Fruit fly (Drosophila melanogaster) whole organism, embryonic: ENCODE measurements around the gene CG32801.

Experiments
- Asciz ChIP-seq: fragments of 200-800 bp; sonication (Bioruptor generic); optimal IDR thresholded peaks from 2 replicates; lab custom pipeline; 2017; ENCODE audit warnings: missing biosample characterization, mild to moderate bottlenecking, missing genetic modification characterization, missing genetic modification reagents
- Atf6 ChIP-seq: fragments of 200-800 bp; sonication (Bioruptor generic); IDR thresholded peaks from 2 replicates; pipeline ENCODE4 v1.3.6; 2022; ENCODE audit warnings: missing biosample characterization, missing genetic modification characterization
- Bdp1 ChIP-seq: fragments of 200-800 bp; sonication (Bioruptor generic); optimal IDR thresholded peaks from 3 replicates; lab custom pipeline; 2016; ENCODE audit warnings: missing biosample characterization, missing genetic modification characterization
- CG10543 ChIP-seq: fragments of 200-800 bp; sonication (Bioruptor generic); optimal IDR thresholded peaks from 3 replicates; lab custom pipeline; 2017; ENCODE audit warnings: missing biosample characterization, mild to moderate bottlenecking, missing genetic modification characterization, moderate library complexity
- CG10565 ChIP-seq: fragments of 200-800 bp; sonication (Bioruptor generic); optimal IDR thresholded peaks from 3 replicates; lab custom pipeline; 2016; ENCODE audit warnings: missing biosample characterization, mild to moderate bottlenecking, missing genetic modification characterization
- CG11093 ChIP-seq: fragments of 200-800 bp; sonication (Bioruptor generic); IDR thresholded peaks from 3 replicates; pipeline ENCODE4 v1.3.6; 2022; ENCODE audit warnings: missing biosample characterization, missing genetic modification characterization
- CG11398 ChIP-seq: fragments of 200-800 bp; sonication (Bioruptor generic); optimal IDR thresholded peaks from 2 replicates; lab custom pipeline; 2016; ENCODE audit warnings: missing biosample characterization, missing genetic modification characterization
- CG15479 ChIP-seq: fragments of 200-800 bp; sonication (Bioruptor generic); optimal IDR thresholded peaks from 3 replicates; lab custom pipeline; 2019; ENCODE audit warnings: missing biosample characterization, mild to moderate bottlenecking, missing genetic modification characterization, moderate library complexity
- CG2202 ChIP-seq: fragments of 200-800 bp; sonication (Bioruptor generic); optimal IDR thresholded peaks from 2 replicates; lab custom pipeline; 2018; ENCODE audit warnings: missing biosample characterization, mild to moderate bottlenecking, missing genetic modification characterization
- CG33557 ChIP-seq: fragments of 200-800 bp; sonication (Bioruptor generic); optimal IDR thresholded peaks from 2 replicates; lab custom pipeline; 2019; ENCODE audit warnings: missing biosample characterization, mild to moderate bottlenecking, missing genetic modification characterization, moderate library complexity
- CG4328 ChIP-seq: fragments of 200-800 bp; sonication (Bioruptor generic); optimal IDR thresholded peaks from 3 replicates; lab custom pipeline; 2017; ENCODE audit warnings: missing biosample characterization, missing genetic modification reagents, missing genetic modification characterization
- CG43689 ChIP-seq: fragments of 200-800 bp; sonication (Bioruptor generic); IDR thresholded peaks from 2 replicates; pipeline ENCODE4 v1.3.6; 2022; ENCODE audit warnings: missing biosample characterization, missing genetic modification characterization
- CG6765 ChIP-seq: fragments of 200-800 bp; sonication (Bioruptor generic); optimal IDR thresholded peaks from 3 replicates; lab custom pipeline; 2017; ENCODE audit warnings: missing biosample characterization, mild to moderate bottlenecking, missing genetic modification characterization
- CG6854 ChIP-seq: fragments of 200-800 bp; sonication (Bioruptor generic); optimal IDR thresholded peaks from 3 replicates; lab custom pipeline; 2017; ENCODE audit warnings: missing biosample characterization, mild to moderate bottlenecking, missing genetic modification characterization
- CG9437 ChIP-seq: fragments of 200-800 bp; sonication (Bioruptor generic); optimal IDR thresholded peaks from 2 replicates; lab custom pipeline; 2018; ENCODE audit warnings: missing biosample characterization, mild to moderate bottlenecking, missing genetic modification characterization
- CG9727 ChIP-seq: fragments of 200-800 bp; sonication (Bioruptor generic); optimal IDR thresholded peaks from 3 replicates; lab custom pipeline; 2017; ENCODE audit warnings: missing biosample characterization, mild to moderate bottlenecking, missing genetic modification characterization
- D19B ChIP-seq: fragments of 200-800 bp; sonication (Bioruptor generic); optimal IDR thresholded peaks from 2 replicates; lab custom pipeline; 2017; ENCODE audit warnings: missing biosample characterization, mild to moderate bottlenecking, missing genetic modification characterization
- Fer1 ChIP-seq: fragments of 200-800 bp; sonication (Bioruptor generic); optimal IDR thresholded peaks from 2 replicates; lab custom pipeline; 2017; ENCODE audit warnings: missing biosample characterization, mild to moderate bottlenecking, missing genetic modification characterization
- Fer2 ChIP-seq: fragments of 200-800 bp; sonication (Bioruptor generic); optimal IDR thresholded peaks from 2 replicates; lab custom pipeline; 2018; ENCODE audit warnings: missing biosample characterization, mild to moderate bottlenecking, missing genetic modification characterization, moderate library complexity
- Gsc ChIP-seq: fragments of 200-800 bp; sonication (Bioruptor generic); IDR thresholded peaks from 2 replicates; pipeline ENCODE4 v1.3.6; 2022; ENCODE audit warnings: missing biosample characterization, missing genetic modification characterization
- HHEX ChIP-seq: fragments of 200-800 bp; sonication (Bioruptor generic); optimal IDR thresholded peaks from 3 replicates; lab custom pipeline; 2017; ENCODE audit warnings: missing biosample characterization, mild to moderate bottlenecking, missing genetic modification characterization, missing genetic modification reagents
- HLHmδ ChIP-seq: fragments of 200-800 bp; sonication (Bioruptor generic); optimal IDR thresholded peaks from 2 replicates; lab custom pipeline; 2018; ENCODE audit warnings: missing biosample characterization, mild to moderate bottlenecking, missing genetic modification characterization, moderate library complexity
- Hsf ChIP-seq: fragments of 200-800 bp; sonication (Bioruptor generic); optimal IDR thresholded peaks from 3 replicates; lab custom pipeline; 2016; ENCODE audit warnings: missing biosample characterization, missing genetic modification characterization
- MESR4 ChIP-seq: fragments of 200-800 bp; sonication (Bioruptor generic); optimal IDR thresholded peaks from 2 replicates; lab custom pipeline; 2018; ENCODE audit warnings: missing biosample characterization, mild to moderate bottlenecking, missing genetic modification characterization, moderate library complexity
- MTF-1 ChIP-seq: fragments of 200-800 bp; sonication (Bioruptor generic); optimal IDR thresholded peaks from 2 replicates; lab custom pipeline; 2018; ENCODE audit warnings: missing biosample characterization, mild to moderate bottlenecking, missing genetic modification characterization, borderline replicate concordance
- Med ChIP-seq: fragments of 200-800 bp; sonication (Bioruptor generic); peaks from one replicate; lab custom pipeline; 2016; ENCODE audit warnings: missing biosample characterization, missing genetic modification characterization, mild to moderate bottlenecking, inconsistent platforms, moderate library complexity
- Mes4 ChIP-seq: fragments of 200-800 bp; sonication (Bioruptor generic); optimal IDR thresholded peaks from 2 replicates; lab custom pipeline; 2016; ENCODE audit warnings: missing biosample characterization, missing genetic modification characterization
- Mrtf ChIP-seq: fragments of 200-800 bp; sonication (Bioruptor generic); IDR thresholded peaks from 3 replicates; pipeline ENCODE4 v1.3.6; 2022; ENCODE audit warnings: missing biosample characterization, missing genetic modification characterization
- NC2β ChIP-seq: fragments of 200-800 bp; sonication (Bioruptor generic); optimal IDR thresholded peaks from 2 replicates; lab custom pipeline; 2016; ENCODE audit warnings: missing biosample characterization, missing genetic modification characterization
- Rfx ChIP-seq: fragments of 200-800 bp; sonication (Bioruptor generic); IDR thresholded peaks from 2 replicates; pipeline ENCODE4 v1.3.6; 2022; ENCODE audit warnings: missing biosample characterization, missing genetic modification characterization
- Ssrp ChIP-seq: fragments of 200-800 bp; sonication (Bioruptor generic); optimal IDR thresholded peaks from 2 replicates; lab custom pipeline; 2018; ENCODE audit warnings: missing biosample characterization, mild to moderate bottlenecking, missing genetic modification characterization, moderate library complexity
- ap ChIP-seq: fragments of 200-800 bp; sonication (Bioruptor generic); IDR thresholded peaks from 2 replicates; pipeline ENCODE4 v1.3.6; 2022; ENCODE audit warnings: missing biosample characterization, missing genetic modification characterization
- ase ChIP-seq: fragments of 200-800 bp; sonication (Bioruptor generic); IDR thresholded peaks from 3 replicates; pipeline ENCODE4 v1.3.6; 2022; ENCODE audit warnings: missing biosample characterization, missing genetic modification characterization
- crol ChIP-seq: fragments of 200-800 bp; sonication (Bioruptor generic); IDR thresholded peaks from 2 replicates; pipeline ENCODE4 v1.3.6; 2022; ENCODE audit warnings: missing biosample characterization, missing genetic modification characterization
- dysf ChIP-seq: fragments of 200-800 bp; sonication (Bioruptor generic); IDR thresholded peaks from 3 replicates; pipeline ENCODE4 v1.3.6; 2022; ENCODE audit warnings: missing biosample characterization, missing genetic modification characterization
- eyg ChIP-seq: fragments of 200-800 bp; sonication (Bioruptor generic); optimal IDR thresholded peaks from 3 replicates; lab custom pipeline; 2016; ENCODE audit warnings: missing biosample characterization, missing genetic modification characterization
- grau ChIP-seq: fragments of 200-800 bp; optimal IDR thresholded peaks from 3 replicates; lab custom pipeline; 2019; ENCODE audit warnings: missing biosample characterization, mild to moderate bottlenecking, missing genetic modification characterization, moderate library complexity
- jing ChIP-seq: fragments of 200-800 bp; sonication (Bioruptor generic); optimal IDR thresholded peaks from 2 replicates; lab custom pipeline; 2018; ENCODE audit warnings: missing biosample characterization, mild to moderate bottlenecking, missing genetic modification characterization
- jumu ChIP-seq: fragments of 200-800 bp; sonication (Bioruptor generic); optimal IDR thresholded peaks from 3 replicates; lab custom pipeline; 2016; ENCODE audit warnings: missing biosample characterization, missing genetic modification characterization
- kay ChIP-seq: fragments of 200-800 bp; sonication (Bioruptor generic); optimal IDR thresholded peaks from 2 replicates; lab custom pipeline; 2016; ENCODE audit warnings: missing biosample characterization, missing genetic modification characterization
- lmd ChIP-seq: fragments of 200-800 bp; sonication (Bioruptor generic); IDR thresholded peaks from 2 replicates; pipeline ENCODE4 v1.3.6; 2022; ENCODE audit warnings: missing biosample characterization, missing genetic modification characterization
- sens-2 ChIP-seq: fragments of 200-800 bp; sonication (Bioruptor generic); IDR thresholded peaks from 2 replicates; pipeline ENCODE4 v1.3.6; 2022; ENCODE audit warnings: missing biosample characterization, missing genetic modification characterization
- seq ChIP-seq: fragments of 200-800 bp; sonication (Bioruptor generic); IDR thresholded peaks from 2 replicates; pipeline ENCODE4 v1.3.6; 2022; ENCODE audit warnings: missing biosample characterization, missing genetic modification characterization
- shn ChIP-seq: fragments of 200-800 bp; sonication (Bioruptor generic); optimal IDR thresholded peaks from 3 replicates; lab custom pipeline; 2016; ENCODE audit warnings: missing biosample characterization, missing genetic modification characterization
- sim ChIP-seq: fragments of 200-800 bp; sonication (Bioruptor generic); IDR thresholded peaks from 2 replicates; pipeline ENCODE4 v1.3.6; 2022; ENCODE audit warnings: missing biosample characterization, missing genetic modification characterization
- stwl ChIP-seq: fragments of 200-800 bp; sonication (Bioruptor generic); optimal IDR thresholded peaks from 3 replicates; lab custom pipeline; 2018; ENCODE audit warnings: missing biosample characterization, mild to moderate bottlenecking, missing genetic modification characterization, moderate library complexity
- tgo ChIP-seq: fragments of 200-800 bp; sonication (Bioruptor generic); IDR thresholded peaks from 3 replicates; pipeline ENCODE4 v1.3.6; 2022; ENCODE audit warnings: missing biosample characterization, missing genetic modification characterization
- wdn ChIP-seq: fragments of 200-800 bp; sonication (Bioruptor generic); IDR thresholded peaks from 2 replicates; pipeline ENCODE4 v1.3.6; 2022; ENCODE audit warnings: missing biosample characterization, missing genetic modification characterization
- wek ChIP-seq: fragments of 200-800 bp; sonication (Bioruptor generic); optimal IDR thresholded peaks from 3 replicates; lab custom pipeline; 2018; ENCODE audit warnings: missing biosample characterization, mild to moderate bottlenecking, missing genetic modification characterization, moderate library complexity
- z ChIP-seq: fragments of 200-800 bp; sonication (Bioruptor generic); IDR thresholded peaks from 3 replicates; pipeline ENCODE4 v1.3.6; 2022; ENCODE audit warnings: missing biosample characterization, missing genetic modification characterization

Gene CG32801

dm6 chrX:1951391-1952066, 48.6 kb upstream of the CG32801 start (continued):
- peak; percentile 97 for TF ChIP-seq Fer1 (GFP tag; lab: Kevin White, UChicago)
- peak; percentile 78 for TF ChIP-seq kay
- TF ChIP-seq ase (GFP tag; lab: Robert Waterston, UW): peak; percentile 87
- peak; percentile 92 for TF ChIP-seq Mrtf
- peak; percentile 96 for TF ChIP-seq Rfx (GFP tag; lab: Robert Waterston, UW)
- peak; percentile 92 for TF ChIP-seq lmd (GFP tag; lab: Robert Waterston, UW)
- TF ChIP-seq CG33557: peak; percentile 85
- peak; percentile 90 for TF ChIP-seq tgo (GFP tag; lab: Robert Waterston, UW)
- peak; percentile 92 for TF ChIP-seq Ssrp (tag; lab: Kevin White, UChicago)
- TF ChIP-seq CG10543 (GFP tag; lab: Kevin White, UChicago): peak; percentile 87
- peak; percentile 82 for TF ChIP-seq CG4328
- peak; percentile 93 for TF ChIP-seq Atf6 (GFP tag; lab: Robert Waterston, UW)
- peak; percentile 93 for TF ChIP-seq CG6854
- TF ChIP-seq CG43689 (GFP tag; lab: Robert Waterston, UW): peak; percentile 82
- TF ChIP-seq HHEX (GFP tag; lab: Kevin White, UChicago): peak; percentile 95
- TF ChIP-seq eyg (GFP tag; lab: Kevin White, UChicago): peak; percentile 92
- peak; percentile 90 for TF ChIP-seq CG6765 (GFP tag; lab: Kevin White, UChicago)
- TF ChIP-seq CG9437 (GFP tag; lab: Kevin White, UChicago): peak; percentile 85
- peak; percentile 95 for TF ChIP-seq Mes4 (GFP tag; lab: Kevin White, UChicago)
- TF ChIP-seq CG11093 (GFP tag; lab: Robert Waterston, UW): peak; percentile 87
- peak; percentile 88 for TF ChIP-seq Bdp1 (GFP tag; lab: Kevin White, UChicago)
- peak; percentile 93 for TF ChIP-seq ap
- peak; percentile 94 for TF ChIP-seq CG9727 (GFP tag; lab: Kevin White, UChicago)
- peak; percentile 85 for TF ChIP-seq Fer2 (tag; lab: Kevin White, UChicago)
- TF ChIP-seq grau: peak; percentile 93
- no peak for TF ChIP-seq CG15479 (GFP tag; lab: Kevin White, UChicago)
- TF ChIP-seq HLHmδ: no peak
- peak; percentile 96 for TF ChIP-seq jumu
- peak; percentile 83 for TF ChIP-seq D19B
- peak; percentile 94 for TF ChIP-seq jing (GFP tag; lab: Kevin White, UChicago)
- TF ChIP-seq sens-2 (GFP tag; lab: Robert Waterston, UW): peak; percentile 94
- peak; percentile 70 for TF ChIP-seq Gsc (GFP tag; lab: Robert Waterston, UW)
- TF ChIP-seq crol (GFP tag; lab: Robert Waterston, UW): peak; percentile 68
- TF ChIP-seq NC2β (GFP tag; lab: Kevin White, UChicago): peak; percentile 94
- peak; percentile 92 for TF ChIP-seq CG2202 (tag; lab: Kevin White, UChicago)
- peak; percentile 72 for TF ChIP-seq CG10565 (GFP tag; lab: Kevin White, UChicago)
- TF ChIP-seq z (GFP tag; lab: Robert Waterston, UW): peak; percentile 69; the same call in 1 of the 3 replicates
- peak; percentile 76 for TF ChIP-seq MESR4 (GFP tag; lab: Kevin White, UChicago)
- peak; percentile 94 for TF ChIP-seq shn (GFP tag; lab: Kevin White, UChicago)
- TF ChIP-seq wek: peak; percentile 88
- peak; percentile 95 for TF ChIP-seq Hsf (GFP tag; lab: Kevin White, UChicago)
- TF ChIP-seq Asciz (GFP tag; lab: Kevin White, UChicago): peak; percentile 95
- TF ChIP-seq MTF-1 (GFP tag; lab: Kevin White, UChicago): peak; percentile 93
- peak; percentile 99 for TF ChIP-seq Med (GFP tag; lab: Kevin White, UChicago)
- peak; percentile 93 for TF ChIP-seq dysf (GFP tag; lab: Robert Waterston, UW)
- peak; percentile 93 for TF ChIP-seq sim (GFP tag; lab: Robert Waterston, UW)
- peak; percentile 90 for TF ChIP-seq seq (GFP tag; lab: Robert Waterston, UW)
- TF ChIP-seq stwl (tag; lab: Kevin White, UChicago): peak; percentile 42
- peak; percentile 89 for TF ChIP-seq wdn (GFP tag; lab: Robert Waterston, UW)
- TF ChIP-seq CG11398 (GFP tag; lab: Kevin White, UChicago): peak; percentile 92
